Fruit fly (Drosophila melanogaster): ENCODE measurements around the gene CG7992.

The CG7992 gene

dm6 chrX:19241790-19242373 lies 5.2 kb downstream of the CG7992 start, which contains the start of gene CG14196 (continued):
- TF ChIP-seq ERR (GFP tag; optimal IDR thresholded peaks at IDR 0.05) (no peak), sug (tag; optimal IDR thresholded peaks at IDR 0.05) (peak; percentile 4), eyg (GFP tag; optimal IDR thresholded peaks at IDR 0.05) (no peak), Xrp1 (GFP tag; IDR thresholded peaks at IDR 0.05) (no peak), CG7963 (GFP tag; IDR thresholded peaks at IDR 0.05; ENCODE audit: partially characterized antibody) (no peak), lab (GFP tag; optimal IDR thresholded peaks at IDR 0.05) (peak; percentile 10), CG8478 (optimal IDR thresholded peaks at IDR 0.05) (no peak), pita (GFP tag; optimal IDR thresholded peaks at IDR 0.05) (peak; percentile 10), lilli (GFP tag; optimal IDR thresholded peaks at IDR 0.05) (no peak), E2f2 (GFP tag; IDR thresholded peaks at IDR 0.05) (0 out of 2 replicates have a peak, but pooled peaks have one; percentile 9), Camta (GFP tag; optimal IDR thresholded peaks at IDR 0.05) (no peak), CG17361 (GFP tag; IDR thresholded peaks at IDR 0.05) (no peak), kay (GFP tag; optimal IDR thresholded peaks at IDR 0.05) (no peak), Abd-B (GFP tag; optimal IDR thresholded peaks at IDR 0.05) (no peak), twi (tag; optimal IDR thresholded peaks at IDR 0.05) (no peak), sna (GFP tag; IDR thresholded peaks at IDR 0.05; ENCODE audit: partially characterized antibody) (no peak), Gug (GFP tag; IDR thresholded peaks at IDR 0.05) (no peak), Bgb (GFP tag; IDR thresholded peaks at IDR 0.05; ENCODE audit: partially characterized antibody) (peak; percentile 25; the same call in 1 of the 2 replicates), pros (GFP tag; optimal IDR thresholded peaks at IDR 0.05) (no peak)

dm6 chrX:19240230-19240839 lies 6.7 kb downstream of the CG7992 start:
- TF ChIP-seq Hr39 (optimal IDR thresholded peaks at IDR 0.05) (no peak), twi (tag; optimal IDR thresholded peaks at IDR 0.05) (peak; percentile 8), exex (tag; optimal IDR thresholded peaks at IDR 0.05) (peak; percentile 43), CG8765 (GFP tag; IDR thresholded peaks at IDR 0.05) (no peak), sd (tag; optimal IDR thresholded peaks at IDR 0.05) (peak; percentile 33), Rfx (GFP tag; IDR thresholded peaks at IDR 0.05) (0 out of 2 replicates have a peak, but pooled peaks have one; percentile 25), jing (GFP tag; optimal IDR thresholded peaks at IDR 0.05) (no peak), Med (GFP tag) (peak; percentile 60), grn (GFP tag; optimal IDR thresholded peaks at IDR 0.05) (peak; percentile 90), Adf1 (GFP tag; IDR thresholded peaks at IDR 0.05) (no peak), Aef1 (GFP tag; IDR thresholded peaks at IDR 0.05) (no peak), CG6854 (GFP tag; optimal IDR thresholded peaks at IDR 0.05) (no peak), Atf6 (GFP tag; IDR thresholded peaks at IDR 0.05) (0 out of 2 replicates have a peak, but pooled peaks have one; percentile 13), mirr (GFP tag; optimal IDR thresholded peaks at IDR 0.05) (peak; percentile 7), sisA (GFP tag; IDR thresholded peaks at IDR 0.05) (0 out of 2 replicates have a peak, but pooled peaks have one; percentile 6), CG16813 (GFP tag; IDR thresholded peaks at IDR 0.05; ENCODE audit: partially characterized antibody) (no peak), lab (GFP tag; optimal IDR thresholded peaks at IDR 0.05) (peak; percentile 11), cwo (GFP tag; optimal IDR thresholded peaks at IDR 0.05) (no peak), CG12769 (tag; optimal IDR thresholded peaks at IDR 0.05) (no peak), CG15514 (GFP tag; optimal IDR thresholded peaks at IDR 0.05) (no peak), CG2678 (tag; optimal IDR thresholded peaks at IDR 0.05) (peak; percentile 30), sr (GFP tag; IDR thresholded peaks at IDR 0.05) (no peak), sug (tag; optimal IDR thresholded peaks at IDR 0.05) (peak; percentile 57), CG17361 (GFP tag; IDR thresholded peaks at IDR 0.05) (0 out of 3 replicates have a peak, but pooled peaks have one; percentile 13), nerfin-1 (tag; optimal IDR thresholded peaks at IDR 0.05) (no peak), dysf (GFP tag; IDR thresholded peaks at IDR 0.05) (no peak), cg (GFP tag; optimal IDR thresholded peaks at IDR 0.05) (no peak), CG34376 (GFP tag; optimal IDR thresholded peaks at IDR 0.05) (peak; percentile 33), onecut (GFP tag; IDR thresholded peaks at IDR 0.05) (no peak), CG2875 (GFP tag; optimal IDR thresholded peaks at IDR 0.05) (no peak), sqz (GFP tag; optimal IDR thresholded peaks at IDR 0.05) (no peak), Dip2 (GFP tag; IDR thresholded peaks at IDR 0.05) (no peak), Side (GFP tag; optimal IDR thresholded peaks at IDR 0.05) (no peak), CG3838 (GFP tag; optimal IDR thresholded peaks at IDR 0.05) (no peak)
